Fruit fly (Drosophila melanogaster) S2 (cell line): ENCODE results near the gene GCS1.

Experiments used
- CG8478 ChIP-seq: fragments of >200 bp; optimal IDR thresholded peaks from 2 replicates; lab custom pipeline; 2018
- CTCF ChIP-seq, 2 experiments: fragments of >200 bp; optimal IDR thresholded peaks; 2 replicates each; lab custom pipeline; 2018

Gene GCS1

DNA sequence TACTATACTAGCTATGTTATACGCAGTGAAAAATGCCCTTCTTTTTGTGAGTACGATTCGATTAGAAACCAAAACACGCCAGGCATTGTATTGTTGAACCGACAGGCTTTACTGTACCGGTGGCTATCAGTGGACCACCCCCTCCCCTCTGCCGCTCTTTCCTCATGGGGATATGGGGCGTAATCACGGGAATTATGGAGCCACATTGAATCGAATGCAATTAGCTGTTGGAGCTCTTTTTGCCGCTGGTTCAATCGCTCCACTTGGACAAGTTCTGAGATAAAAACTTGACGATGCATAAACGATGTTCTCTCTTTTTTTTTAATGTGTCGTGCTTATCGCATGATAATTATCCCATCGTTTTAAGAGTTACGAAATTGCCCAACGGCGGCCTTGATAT lies 5.6 kb downstream of the GCS1 start:
- TF ChIP-seq CG8478 (lab: Kevin White, UChicago) (no peak), CTCF (optimal IDR thresholded peaks at IDR 0.05; lab: Kevin White, UChicago) (no peak)

DNA sequence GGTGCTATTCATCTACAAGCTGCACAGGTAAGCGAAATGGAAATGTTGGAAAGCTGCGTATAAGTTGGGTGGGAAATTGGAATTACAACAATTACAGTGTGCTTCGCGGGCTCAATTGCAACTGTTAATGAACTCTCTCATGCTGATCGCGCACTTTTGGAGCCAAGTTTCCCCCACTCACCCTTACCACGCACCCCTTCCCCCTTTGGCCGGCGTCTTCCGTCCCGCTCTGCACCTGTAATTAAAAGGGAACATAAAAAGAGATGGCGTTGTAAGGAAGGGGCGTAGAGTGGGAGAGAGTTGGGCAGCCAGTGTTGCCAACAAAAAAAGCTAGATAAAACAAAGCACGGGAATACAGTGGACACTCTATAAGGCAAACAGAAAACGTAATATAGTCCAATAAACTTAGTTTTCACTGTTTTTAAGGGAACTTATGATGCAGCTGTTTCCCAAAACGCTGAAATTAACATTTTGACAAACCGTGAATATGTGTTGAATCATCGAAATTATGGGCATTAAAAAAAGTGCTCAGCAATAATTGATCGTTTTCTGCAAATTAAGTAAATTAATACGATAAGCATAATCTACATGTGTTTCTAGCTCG lies 7.0 kb downstream of the GCS1 start:
- TF ChIP-seq CG8478 (lab: Kevin White, UChicago): no peak
- no peak for TF ChIP-seq CTCF (optimal IDR thresholded peaks at IDR 0.05; lab: Kevin White, UChicago)

DNA sequence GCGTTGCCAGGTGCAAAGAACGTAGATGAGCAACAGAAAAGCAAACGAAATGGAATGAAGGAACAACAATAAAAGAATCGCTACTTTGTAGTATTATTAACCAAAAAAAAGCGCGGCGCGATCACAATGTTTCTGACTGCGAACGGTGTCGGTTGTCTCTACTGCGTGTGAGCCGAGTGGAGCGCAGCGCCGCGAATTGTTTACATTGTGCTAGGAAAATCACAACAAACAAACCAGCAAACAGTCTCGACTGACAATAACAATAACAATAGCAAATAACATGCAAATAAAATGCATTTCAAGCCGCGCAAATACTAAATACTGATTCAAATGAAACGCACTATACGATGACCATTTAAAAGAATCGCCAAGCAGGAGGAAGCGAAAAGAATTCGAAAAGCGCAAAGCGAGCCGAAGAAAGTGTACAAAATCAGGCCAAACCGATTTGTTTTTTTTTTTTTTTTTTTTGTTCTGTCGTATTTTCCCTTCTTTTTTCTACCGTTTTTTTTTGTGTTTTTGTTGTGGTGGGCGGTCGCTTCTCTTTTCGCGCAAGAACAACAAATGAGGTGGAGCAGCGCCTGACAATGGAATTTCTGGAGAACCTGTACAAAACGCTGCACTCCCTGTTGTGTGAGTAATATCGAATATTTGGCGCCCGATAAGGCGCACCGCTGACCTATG lies 7.8 kb downstream of the GCS1 start, which contains the start of the genes CG34348 and Kap3:
TSS of gene CG34348 (plus strand) at position 6 of the 681 bp plus-strand sequence.
TSS of gene Kap3 (minus strand) at position 217 of the 681 bp plus-strand sequence.
- TF ChIP-seq CTCF (optimal IDR thresholded peaks at IDR 0.05; lab: Kevin White, UChicago) (no peak), CG8478 (lab: Kevin White, UChicago) (no peak)

DNA sequence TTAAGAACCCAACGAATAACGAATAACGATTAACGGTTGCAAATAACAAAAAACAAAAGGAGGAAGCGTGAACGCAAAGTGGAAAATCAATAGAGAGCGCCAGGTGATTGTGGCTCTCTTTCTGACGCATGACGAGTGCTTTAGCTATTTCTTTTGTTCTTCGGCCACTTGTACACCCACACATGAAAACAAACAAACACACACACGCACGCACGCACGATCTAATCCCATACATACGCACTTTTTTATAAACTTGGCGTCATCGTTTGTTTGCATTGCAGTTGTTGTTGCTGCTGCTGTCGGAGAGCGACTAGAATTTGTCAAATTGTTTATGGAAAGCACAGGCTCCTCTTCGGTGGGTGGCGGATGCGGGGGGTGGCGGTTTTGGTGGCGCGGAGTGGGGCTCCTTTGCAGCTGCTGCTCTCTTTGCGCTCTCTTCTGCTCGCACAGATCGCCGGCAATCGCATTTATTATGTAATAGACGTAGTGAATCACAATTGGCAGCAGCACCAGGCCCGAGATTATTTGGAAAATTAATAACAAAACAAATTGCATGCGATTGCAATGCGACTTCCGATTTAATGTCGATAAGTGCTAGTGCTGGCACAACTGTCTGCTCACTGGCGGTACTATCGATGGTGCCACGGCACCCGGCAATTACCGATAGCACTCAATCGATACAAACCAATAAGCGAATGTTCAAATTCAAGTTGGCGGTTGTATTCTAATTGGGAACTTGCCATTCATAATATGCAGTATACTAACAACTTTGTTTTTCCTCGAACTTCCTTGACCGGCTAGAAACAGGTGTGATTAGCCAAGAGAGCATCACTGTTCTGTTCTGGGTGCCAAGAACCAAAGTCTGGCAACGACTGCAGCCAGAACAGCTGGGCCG lies 8.6 kb downstream of the GCS1 start:
- no peak for TF ChIP-seq CG8478 (lab: Kevin White, UChicago)
- TF ChIP-seq CTCF (optimal IDR thresholded peaks at IDR 0.05; lab: Kevin White, UChicago): peak in 1 of 2 experiments; percentile 34

DNA sequence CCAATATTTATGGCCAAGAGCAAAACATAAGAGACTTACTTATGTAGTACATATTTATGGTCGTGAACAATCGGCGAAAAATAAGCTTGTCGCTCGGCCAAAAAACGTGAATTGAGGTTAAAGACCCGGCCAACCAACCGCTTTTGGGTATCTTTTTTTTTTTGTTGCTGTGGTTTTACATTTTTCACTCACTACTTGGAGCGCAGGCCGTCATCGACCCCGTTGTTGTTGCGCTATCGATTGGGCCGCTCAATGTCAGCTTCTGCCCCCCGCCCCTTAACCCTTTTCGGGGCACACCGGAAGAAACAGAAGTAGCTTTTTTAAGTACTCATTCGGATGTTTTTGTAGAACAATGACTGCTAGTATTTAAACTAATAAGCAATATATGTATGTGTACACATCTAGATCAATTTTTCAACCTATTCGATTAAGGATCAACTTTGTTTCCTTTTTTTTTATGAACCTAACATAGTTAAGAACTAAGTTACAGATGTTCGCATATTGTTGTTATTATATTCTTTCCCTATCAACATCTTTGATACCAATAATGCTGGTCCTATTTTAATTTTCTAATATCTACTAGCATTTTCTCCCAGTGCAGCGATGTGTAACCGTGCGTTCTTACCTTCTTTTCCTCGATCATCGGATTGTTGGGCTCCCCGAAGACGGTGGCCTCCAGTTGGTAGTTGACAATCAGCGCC lies 9.6 kb downstream of the GCS1 start:
- no peak for TF ChIP-seq CG8478 (lab: Kevin White, UChicago)
- no peak for TF ChIP-seq CTCF (optimal IDR thresholded peaks at IDR 0.05; lab: Kevin White, UChicago)

DNA sequence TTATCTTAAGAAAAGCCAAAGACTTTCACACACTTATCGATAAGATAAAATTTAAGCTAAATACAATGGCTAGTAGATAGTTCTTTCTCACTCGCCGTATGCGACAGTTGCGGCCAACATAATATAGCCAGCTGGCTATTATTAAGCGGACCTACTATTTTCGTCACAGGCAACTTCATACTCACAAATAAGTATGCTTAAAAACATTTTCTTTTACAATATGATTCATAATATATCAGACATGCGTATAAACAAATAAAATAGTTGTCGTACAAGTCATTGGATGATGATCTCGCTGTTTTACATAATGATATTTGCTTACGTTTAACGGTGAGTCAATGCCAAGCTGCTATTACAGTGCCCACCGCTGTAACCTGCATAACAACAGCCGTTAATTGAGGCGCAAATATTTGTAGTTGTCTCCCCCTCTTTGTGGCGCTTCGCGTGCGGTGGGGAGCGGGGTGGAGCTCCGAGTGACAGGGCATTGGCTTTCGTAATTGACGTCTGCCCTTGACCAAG lies 21.5 kb downstream of the GCS1 start:
- TF ChIP-seq CTCF (optimal IDR thresholded peaks at IDR 0.05; lab: Kevin White, UChicago) (no peak), CG8478 (lab: Kevin White, UChicago) (no peak)

DNA sequence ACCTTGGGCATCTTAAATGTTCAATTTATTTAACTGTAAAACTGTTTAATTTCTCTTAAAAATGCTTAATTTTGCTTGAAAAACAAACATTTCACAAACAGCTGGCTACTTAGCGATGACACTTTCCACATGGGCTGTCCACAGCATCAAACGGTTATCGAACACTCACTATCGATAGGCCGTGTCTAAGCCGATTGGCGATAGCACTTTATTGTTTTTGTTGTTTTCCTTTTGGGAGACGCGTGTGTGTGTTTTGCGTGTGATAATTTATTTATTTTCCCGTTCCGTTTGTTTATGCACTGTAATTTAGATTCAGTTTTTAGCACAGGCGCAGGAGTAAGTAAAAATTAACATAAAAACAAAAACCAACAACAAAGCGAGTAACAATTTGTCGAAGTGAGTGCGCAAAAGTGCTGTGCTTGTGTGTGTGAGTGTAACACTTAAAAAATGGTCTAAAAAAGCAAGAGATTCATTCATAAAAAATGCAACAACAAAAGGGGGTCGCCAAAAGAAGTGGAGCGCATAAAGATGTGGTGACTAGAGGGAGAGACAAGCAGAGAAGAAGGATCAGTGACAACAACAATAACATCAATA lies 22.5 kb downstream of the GCS1 start, which contains the start of gene Gapvd1:
TSS of gene Gapvd1 (plus strand) at position 211 of the 594 bp plus-strand sequence.
- no peak for TF ChIP-seq CG8478 (lab: Kevin White, UChicago)
- TF ChIP-seq CTCF (optimal IDR thresholded peaks at IDR 0.05; lab: Kevin White, UChicago): peak in 1 of 2 experiments; percentile 6

DNA sequence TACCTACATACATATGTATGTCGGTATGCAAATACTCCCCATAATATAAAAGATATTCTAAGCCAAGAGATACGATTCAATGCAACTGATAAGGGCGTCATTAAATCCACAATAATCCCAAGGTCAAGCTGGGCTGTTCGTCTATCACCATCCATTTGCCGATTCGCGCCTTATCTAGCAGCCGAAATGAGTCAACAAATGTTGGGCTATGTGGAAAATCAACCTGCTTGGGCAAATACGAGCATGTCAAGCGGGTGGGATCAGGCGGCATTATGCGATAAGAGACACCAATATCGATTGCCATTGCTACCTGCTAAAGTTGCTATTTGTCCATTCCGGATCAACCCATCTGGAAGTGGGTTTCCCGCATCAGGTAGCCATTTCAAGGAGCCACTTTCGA lies 25.1 kb downstream of the GCS1 start:
- TF ChIP-seq CG8478 (lab: Kevin White, UChicago) (no peak), CTCF (optimal IDR thresholded peaks at IDR 0.05; lab: Kevin White, UChicago) (no peak)

DNA sequence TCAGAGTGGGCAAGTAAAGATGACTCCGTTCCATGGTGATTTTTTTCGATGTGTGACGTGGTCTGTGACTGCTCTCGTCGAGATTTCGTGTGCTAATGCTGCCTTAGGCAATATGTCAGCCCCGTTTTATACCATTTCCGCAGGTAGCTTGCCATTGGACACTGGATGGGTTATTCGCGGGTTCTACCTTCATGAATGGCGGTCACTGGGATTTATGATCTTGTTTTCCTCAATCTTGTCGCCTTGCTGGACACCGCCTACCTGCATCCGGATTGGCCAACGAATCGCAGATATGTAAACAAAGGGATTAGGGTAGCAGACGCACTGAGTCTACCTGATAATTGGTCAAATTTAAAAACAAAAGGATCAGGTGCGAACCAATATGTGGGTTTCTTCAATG lies 25.5 kb downstream of the GCS1 start, which contains the start of gene sisA:
TSS of gene sisA (minus strand) at position 101 of the 400 bp plus-strand sequence.
- TF ChIP-seq CTCF (optimal IDR thresholded peaks at IDR 0.05; lab: Kevin White, UChicago): no peak
- TF ChIP-seq CG8478 (lab: Kevin White, UChicago): no peak

DNA sequence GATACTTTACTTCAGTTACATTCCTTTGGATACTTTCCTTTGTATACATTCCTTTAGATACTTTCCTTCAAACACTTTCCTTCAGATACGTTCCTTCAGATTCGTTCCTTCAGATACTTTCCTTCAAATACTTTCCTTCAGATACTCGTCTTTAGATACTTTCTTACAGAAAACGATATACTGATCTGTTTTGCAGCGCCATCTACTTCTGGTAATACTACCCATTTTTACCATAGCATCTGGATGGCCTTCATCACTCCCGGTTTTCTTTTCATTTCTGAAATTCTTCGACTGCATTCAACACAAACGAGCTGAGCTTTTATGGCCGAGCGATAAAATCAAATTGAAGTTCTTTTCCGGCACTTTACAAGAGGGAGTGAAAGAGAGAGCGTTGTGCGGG lies 27.9 kb downstream of the GCS1 start:
- peak; percentile 80 for TF ChIP-seq CTCF (optimal IDR thresholded peaks at IDR 0.05; lab: Kevin White, UChicago)
- no peak for TF ChIP-seq CG8478 (lab: Kevin White, UChicago)

DNA sequence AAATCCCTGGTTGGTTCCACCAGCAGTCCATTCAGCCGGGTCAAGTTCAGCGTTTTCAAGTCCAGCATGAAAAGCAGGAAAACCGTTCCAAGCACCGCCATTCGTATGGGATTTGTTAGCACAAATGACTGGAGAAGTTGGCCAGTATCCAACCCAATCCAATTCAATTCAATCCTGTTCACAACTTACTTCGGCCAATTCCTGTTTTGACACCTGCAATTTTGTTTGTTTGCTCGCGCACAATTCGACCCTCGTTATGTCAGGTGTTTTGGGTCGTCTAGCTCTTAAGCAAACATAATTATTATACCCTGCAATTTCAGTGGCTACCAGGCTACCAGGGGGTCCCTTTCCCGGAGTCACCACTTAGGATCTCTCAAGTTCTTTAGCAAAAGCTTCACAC lies 36.7 kb downstream of the GCS1 start, which contains the start of gene Ir10a:
TSS of gene Ir10a (minus strand) at position 101 of the 400 bp plus-strand sequence.
- TF ChIP-seq CG8478 (lab: Kevin White, UChicago) (no peak), CTCF (optimal IDR thresholded peaks at IDR 0.05; lab: Kevin White, UChicago) (no peak)

DNA sequence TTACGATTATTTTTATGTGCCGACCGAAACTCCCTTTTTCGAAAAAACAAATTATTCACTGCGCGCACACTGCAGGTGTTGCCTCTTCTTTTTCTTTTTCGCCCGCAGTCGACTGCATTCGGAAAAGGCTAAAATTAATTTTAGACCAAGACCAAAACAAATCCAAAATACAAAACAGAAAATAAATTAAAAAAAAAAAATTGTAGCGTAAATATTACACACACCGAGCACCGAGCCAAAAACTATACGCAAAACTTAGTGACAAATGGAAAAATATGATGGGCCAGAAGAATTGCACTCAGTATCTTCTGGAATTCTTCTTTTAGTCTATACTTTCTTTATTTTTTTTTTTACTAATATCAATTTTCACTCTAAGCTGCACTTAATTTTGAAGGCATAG lies 45.1 kb downstream of the GCS1 start, which contains the start of gene CG44422:
TSS of gene CG44422 (minus strand) at position 101 of the 400 bp plus-strand sequence.
- no peak for TF ChIP-seq CG8478 (lab: Kevin White, UChicago)
- no peak for TF ChIP-seq CTCF (optimal IDR thresholded peaks at IDR 0.05; lab: Kevin White, UChicago)

DNA sequence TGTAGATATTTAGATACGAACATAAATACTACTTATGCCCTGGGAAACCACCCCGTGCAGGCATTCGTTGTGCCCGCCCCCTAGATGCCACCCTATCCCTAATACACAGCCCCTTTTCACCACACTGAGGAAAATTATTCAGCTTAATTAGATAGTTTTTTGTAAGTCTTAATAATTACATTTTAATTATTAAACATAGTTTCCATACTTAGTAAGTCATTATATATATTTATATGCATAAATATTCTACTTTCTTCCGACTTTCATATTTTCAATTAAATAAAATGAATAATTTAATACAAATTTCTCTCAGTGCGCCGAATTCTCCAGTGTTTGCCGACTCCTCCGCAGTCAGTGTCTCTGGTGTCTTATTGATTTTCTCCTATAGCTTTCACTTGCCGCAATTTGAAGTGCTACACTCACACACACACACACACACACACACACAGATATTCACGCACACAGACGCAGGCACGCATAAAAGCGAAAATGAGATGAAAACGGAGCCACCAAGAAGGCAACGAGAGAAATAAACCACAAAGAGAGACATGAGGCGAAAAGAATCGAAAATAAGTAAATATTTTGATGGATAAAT lies 52.3 kb downstream of the GCS1 start:
- TF ChIP-seq CTCF (optimal IDR thresholded peaks at IDR 0.05; lab: Kevin White, UChicago): no peak
